Fruit fly (Drosophila melanogaster) whole organism, adult: Measurements from ENCODE around the gene Sbf.

Experiments
- CG11617 ChIP-seq: fragments of 200-800 bp; sonication (Bioruptor generic); optimal IDR thresholded peaks from 2 replicates; lab custom pipeline; 2017; ENCODE audit warnings: mild to moderate bottlenecking, missing biosample characterization, missing genetic modification reagents, missing genetic modification characterization
- CG12768 ChIP-seq: fragments of 200-800 bp; sonication (Bioruptor generic); optimal IDR thresholded peaks from 2 replicates; lab custom pipeline; 2017; ENCODE audit warnings: missing biosample characterization, missing genetic modification characterization, mild to moderate bottlenecking, moderate library complexity, missing genetic modification reagents
- CG14711 ChIP-seq: fragments of 200-800 bp; sonication (Bioruptor generic); optimal IDR thresholded peaks from 2 replicates; lab custom pipeline; 2018; ENCODE audit warnings: missing biosample characterization, mild to moderate bottlenecking, missing genetic modification characterization, moderate library complexity
- CG1620 ChIP-seq: fragments of 200-800 bp; sonication (Bioruptor generic); optimal IDR thresholded peaks from 2 replicates; lab custom pipeline; 2016; ENCODE audit warnings: missing biosample characterization, missing genetic modification characterization
- CG33017 ChIP-seq: fragments of 200-800 bp; sonication (Bioruptor generic); optimal IDR thresholded peaks from 2 replicates; lab custom pipeline; 2018; ENCODE audit warnings: missing biosample characterization, mild to moderate bottlenecking, missing genetic modification characterization, moderate library complexity
- CG7045 ChIP-seq: fragments of 200-800 bp; sonication (Bioruptor generic); optimal IDR thresholded peaks from 2 replicates; lab custom pipeline; 2017; ENCODE audit warnings: missing biosample characterization, mild to moderate bottlenecking, missing genetic modification characterization
- CG7101 ChIP-seq: fragments of 200-800 bp; sonication (Bioruptor generic); optimal IDR thresholded peaks from 2 replicates; lab custom pipeline; 2018; ENCODE audit warnings: missing biosample characterization, mild to moderate bottlenecking, missing genetic modification characterization, moderate library complexity
- Clk ChIP-seq: fragments of 200-800 bp; sonication (Bioruptor generic); optimal IDR thresholded peaks from 2 replicates; lab custom pipeline; 2017; ENCODE audit warnings: missing biosample characterization, missing genetic modification characterization
- Crg-1 ChIP-seq: fragments of 200-800 bp; sonication (Bioruptor generic); optimal IDR thresholded peaks from 2 replicates; lab custom pipeline; 2016; ENCODE audit warnings: missing biosample characterization, missing genetic modification characterization
- Hr96 ChIP-seq: fragments of 200-800 bp; sonication (Bioruptor generic); optimal IDR thresholded peaks from 2 replicates; lab custom pipeline; 2016; ENCODE audit warnings: missing biosample characterization, missing genetic modification characterization
- Mnt ChIP-seq: fragments of 200-800 bp; sonication (Bioruptor generic); optimal IDR thresholded peaks from 2 replicates; lab custom pipeline; 2016; ENCODE audit warnings: missing biosample characterization, mild to moderate bottlenecking, missing genetic modification characterization
- bab1 ChIP-seq: fragments of 200-800 bp; sonication (Bioruptor generic); optimal IDR thresholded peaks from 3 replicates; lab custom pipeline; 2019; ENCODE audit warnings: missing biosample characterization, mild to moderate bottlenecking, missing genetic modification characterization, moderate library complexity
- cic ChIP-seq: fragments of 200-800 bp; sonication (Bioruptor generic); optimal IDR thresholded peaks from 2 replicates; lab custom pipeline; 2017; ENCODE audit warnings: missing biosample characterization, mild to moderate bottlenecking, missing genetic modification characterization, moderate library complexity
- cnc ChIP-seq, 2 experiments: fragments of >200 bp; optimal IDR thresholded peaks; 2 replicates each; lab custom pipeline; 2017
- kay ChIP-seq: fragments of 200-800 bp; sonication (Bioruptor generic); peaks from one replicate; lab custom pipeline; 2016; ENCODE audit warnings: missing biosample characterization, missing genetic modification characterization, borderline replicate concordance
- ovo ChIP-seq: fragments of 200-800 bp; sonication (Bioruptor generic); optimal IDR thresholded peaks from 2 replicates; lab custom pipeline; 2016; ENCODE audit warnings: missing biosample characterization, missing genetic modification characterization
- pad ChIP-seq: fragments of 200-800 bp; sonication (Bioruptor generic); optimal IDR thresholded peaks from 3 replicates; lab custom pipeline; 2017; ENCODE audit warnings: missing biosample characterization, missing genetic modification characterization, mild to moderate bottlenecking, moderate library complexity, missing genetic modification reagents
- tj ChIP-seq: fragments of 200-800 bp; sonication (Bioruptor generic); optimal IDR thresholded peaks from 3 replicates; lab custom pipeline; 2017; ENCODE audit warnings: missing biosample characterization, mild to moderate bottlenecking, missing genetic modification characterization, moderate library complexity
- toe ChIP-seq: fragments of 200-800 bp; sonication (Bioruptor generic); optimal IDR thresholded peaks from 2 replicates; lab custom pipeline; 2016; ENCODE audit warnings: missing biosample characterization, missing genetic modification characterization

Sbf gene

dm6 chr3R:11758507-11759184 lies 38.1 kb downstream of the Sbf start:
- TF ChIP-seq cic (GFP tag; lab: Kevin White, UChicago), result no peak
- peak; percentile 60 for TF ChIP-seq CG12768 (GFP tag; lab: Kevin White, UChicago)
- no peak for TF ChIP-seq Clk (GFP tag; lab: Kevin White, UChicago)
- peak; percentile 8 for TF ChIP-seq ovo
- no peak for TF ChIP-seq Hr96 (GFP tag; lab: Kevin White, UChicago)
- TF ChIP-seq Crg-1 (GFP tag; lab: Kevin White, UChicago), result peak; percentile 22
- TF ChIP-seq tj (GFP tag; lab: Kevin White, UChicago), result peak; percentile 71
- TF ChIP-seq CG11617 (GFP tag; lab: Kevin White, UChicago), result peak; percentile 75
- peak; percentile 94 for TF ChIP-seq kay (GFP tag; lab: Kevin White, UChicago)
- TF ChIP-seq CG7045 (GFP tag; lab: Kevin White, UChicago), result peak; percentile 37
- no peak for TF ChIP-seq pad (GFP tag; lab: Kevin White, UChicago)
- peak; percentile 53 for TF ChIP-seq CG7101 (tag; lab: Kevin White, UChicago)
- no peak for TF ChIP-seq CG1620 (GFP tag; lab: Kevin White, UChicago)
- TF ChIP-seq cnc (optimal IDR thresholded peaks at IDR 0.05; lab: Kevin White, UChicago), result no peak

- TF ChIP-seq Crg-1 (GFP tag; lab: Kevin White, UChicago), result no peak
- no peak for TF ChIP-seq bab1 (GFP tag; lab: Kevin White, UChicago)
- TF ChIP-seq Mnt (GFP tag; lab: Kevin White, UChicago), result peak; percentile 60
- TF ChIP-seq CG14711 (tag; lab: Kevin White, UChicago), result no peak
- no peak for TF ChIP-seq kay (GFP tag; lab: Kevin White, UChicago)
- TF ChIP-seq cic (GFP tag; lab: Kevin White, UChicago), result peak; percentile 12
Observed at dm6 chr3R:11758160-11758506, 38.6 kb downstream of the Sbf start.

- TF ChIP-seq CG7101 (tag; lab: Kevin White, UChicago) (peak; percentile 7), cic (GFP tag; lab: Kevin White, UChicago) (no peak), CG33017 (tag; lab: Kevin White, UChicago) (no peak), bab1 (GFP tag; lab: Kevin White, UChicago) (no peak), tj (GFP tag; lab: Kevin White, UChicago) (peak; percentile 84), Mnt (GFP tag; lab: Kevin White, UChicago) (peak; percentile 2), pad (GFP tag; lab: Kevin White, UChicago) (no peak), CG12768 (GFP tag; lab: Kevin White, UChicago) (peak; percentile 69), kay (GFP tag; lab: Kevin White, UChicago) (peak; percentile 68), cnc (optimal IDR thresholded peaks at IDR 0.05; lab: Kevin White, UChicago) (peak in 1 of 2 experiments; percentile 28)
Observed at dm6 chr3R:11757197-11757856, 39.4 kb downstream of the Sbf start.

- TF ChIP-seq cic (GFP tag; lab: Kevin White, UChicago) (peak; percentile 54), Mnt (GFP tag; lab: Kevin White, UChicago) (peak; percentile 1), CG12768 (GFP tag; lab: Kevin White, UChicago) (peak; percentile 35), CG11617 (GFP tag; lab: Kevin White, UChicago) (no peak)
Observed at dm6 chr3R:11756762-11757161, 40.0 kb downstream of the Sbf start.

dm6 chr3R:11751756-11752155 lies 45.0 kb downstream of the Sbf start:
- TF ChIP-seq cic (GFP tag; lab: Kevin White, UChicago) (no peak), Clk (GFP tag; lab: Kevin White, UChicago) (no peak), Mnt (GFP tag; lab: Kevin White, UChicago) (no peak), CG1620 (GFP tag; lab: Kevin White, UChicago) (no peak), CG7045 (GFP tag; lab: Kevin White, UChicago) (no peak), tj (GFP tag; lab: Kevin White, UChicago) (no peak), Crg-1 (GFP tag; lab: Kevin White, UChicago) (no peak), cnc (optimal IDR thresholded peaks at IDR 0.05; lab: Kevin White, UChicago) (no peak), ovo (no peak), pad (GFP tag; lab: Kevin White, UChicago) (no peak), CG14711 (tag; lab: Kevin White, UChicago) (no peak)

- TF ChIP-seq CG12768 (GFP tag; lab: Kevin White, UChicago), result no peak
- TF ChIP-seq toe (GFP tag; lab: Kevin White, UChicago), result no peak
Observed at dm6 chr3R:11750294-11750432, 46.6 kb downstream of the Sbf start, which contains the start of gene CG43062. Gene CG43062 (plus strand): TSS chr3R:11750333.
